Fruit fly (Drosophila melanogaster) whole organism, embryonic: Measurements from ENCODE around the gene CG13126.

Experiments
- CG11085 ChIP-seq: fragments of 200-800 bp; sonication (Bioruptor generic); IDR thresholded peaks from 2 replicates; pipeline ENCODE4 v1.3.6; 2022; ENCODE audit warnings: missing biosample characterization, missing genetic modification characterization
- CG11247 ChIP-seq: fragments of 200-800 bp; sonication (Bioruptor generic); IDR thresholded peaks from 2 replicates; pipeline ENCODE4 v1.3.6; 2022; ENCODE audit warnings: missing biosample characterization, missing genetic modification characterization
- CG15073 ChIP-seq: fragments of 200-800 bp; sonication (Bioruptor generic); optimal IDR thresholded peaks from 2 replicates; lab custom pipeline; 2016; ENCODE audit warnings: missing biosample characterization, missing genetic modification characterization
- CG17912 ChIP-seq: fragments of 200-800 bp; sonication (Bioruptor generic); optimal IDR thresholded peaks from 2 replicates; lab custom pipeline; 2018; ENCODE audit warnings: missing biosample characterization, mild to moderate bottlenecking, missing genetic modification characterization
- CG18476 ChIP-seq: fragments of 200-800 bp; sonication (Bioruptor generic); optimal IDR thresholded peaks from 2 replicates; lab custom pipeline; 2016; ENCODE audit warnings: missing biosample characterization, mild to moderate bottlenecking, missing genetic modification characterization
- CG2120 ChIP-seq: fragments of 200-800 bp; sonication (Bioruptor generic); optimal IDR thresholded peaks from 3 replicates; lab custom pipeline; 2016; ENCODE audit warnings: missing biosample characterization, missing genetic modification characterization
- CG30431 ChIP-seq: fragments of 200-800 bp; sonication (Bioruptor generic); optimal IDR thresholded peaks from 2 replicates; lab custom pipeline; 2017; ENCODE audit warnings: missing biosample characterization, missing genetic modification characterization
- CG32772 ChIP-seq: fragments of 200-800 bp; sonication (Bioruptor generic); IDR thresholded peaks from 2 replicates; pipeline ENCODE4 v1.3.6; 2022; ENCODE audit warnings: missing biosample characterization, missing genetic modification characterization
- CG42726 ChIP-seq: fragments of 200-800 bp; sonication (Bioruptor generic); IDR thresholded peaks from 2 replicates; pipeline ENCODE4 v1.3.6; 2022; ENCODE audit warnings: missing biosample characterization, missing genetic modification characterization; ENCODE audit not compliant: partially characterized antibody
- CG4328 ChIP-seq: fragments of 200-800 bp; sonication (Bioruptor generic); optimal IDR thresholded peaks from 3 replicates; lab custom pipeline; 2017; ENCODE audit warnings: missing biosample characterization, missing genetic modification reagents, missing genetic modification characterization
- CG4404 ChIP-seq: fragments of 200-800 bp; sonication (Bioruptor generic); IDR thresholded peaks from 2 replicates; pipeline ENCODE4 v1.3.6; 2022; ENCODE audit warnings: missing biosample characterization, missing genetic modification characterization
- CG7271 ChIP-seq: fragments of 200-800 bp; sonication (Bioruptor generic); optimal IDR thresholded peaks from 2 replicates; lab custom pipeline; 2018; ENCODE audit warnings: missing biosample characterization, mild to moderate bottlenecking, missing genetic modification characterization, moderate library complexity
- CG8388 ChIP-seq: fragments of 200-800 bp; sonication (Bioruptor generic); optimal IDR thresholded peaks from 2 replicates; lab custom pipeline; 2019; ENCODE audit warnings: missing biosample characterization, mild to moderate bottlenecking, missing genetic modification characterization, moderate library complexity
- CG8765 ChIP-seq: fragments of 200-800 bp; sonication (Bioruptor generic); IDR thresholded peaks from 2 replicates; pipeline ENCODE4 v1.3.6; 2022; ENCODE audit warnings: missing biosample characterization, missing genetic modification characterization
- CTCF ChIP-seq: fragments of 200-800 bp; sonication (Bioruptor generic); optimal IDR thresholded peaks from 2 replicates; lab custom pipeline; 2017; ENCODE audit warnings: missing biosample characterization, mild to moderate bottlenecking, missing genetic modification characterization, moderate library complexity
- Chrac-16 ChIP-seq: fragments of 200-800 bp; sonication (Bioruptor generic); optimal IDR thresholded peaks from 3 replicates; lab custom pipeline; 2016; ENCODE audit warnings: missing biosample characterization, missing genetic modification characterization
- GATAe ChIP-seq: fragments of 200-800 bp; sonication (Bioruptor generic); conservative IDR thresholded peaks from 2 replicates; pipeline ENCODE4 v1.3.6; 2022; ENCODE audit warnings: missing biosample characterization, missing genetic modification characterization
- Hr78 ChIP-seq, 2 experiments: fragments of 200-800 bp in 1 of 2; fragments of >200 bp in 1 of 2; sonication (Bioruptor generic) in 1 of 2; optimal IDR thresholded peaks; 2 replicates each; lab custom pipeline; 2017 to 2019; ENCODE audit warnings: missing biosample characterization in 2 of 2, missing genetic modification characterization in 2 of 2, mild to moderate bottlenecking in 1 of 2, moderate library complexity in 1 of 2
- Jarid2 ChIP-seq: fragments of 200-800 bp; sonication (Bioruptor generic); optimal IDR thresholded peaks from 3 replicates; lab custom pipeline; 2017; ENCODE audit warnings: mild to moderate bottlenecking, missing biosample characterization, missing genetic modification reagents, missing genetic modification characterization
- Kr ChIP-seq: fragments of 200-800 bp; sonication (Bioruptor generic); optimal IDR thresholded peaks from 2 replicates; lab custom pipeline; 2017; ENCODE audit warnings: missing biosample characterization, mild to moderate bottlenecking, missing genetic modification characterization
- Max ChIP-seq: fragments of 200-800 bp; sonication (Bioruptor generic); optimal IDR thresholded peaks from 2 replicates; lab custom pipeline; 2016; ENCODE audit warnings: missing biosample characterization, mild to moderate bottlenecking, missing genetic modification characterization
- al ChIP-seq: fragments of 200-800 bp; sonication (Bioruptor generic); IDR thresholded peaks from 2 replicates; pipeline ENCODE4 v1.3.6; 2022; ENCODE audit warnings: missing biosample characterization, missing genetic modification characterization
- br ChIP-seq: fragments of >200 bp; optimal IDR thresholded peaks from 2 replicates; lab custom pipeline; 2017
- chinmo ChIP-seq: fragments of 200-800 bp; sonication (Bioruptor generic); IDR thresholded peaks from 4 replicates; pipeline ENCODE4 v1.3.6; 2022; ENCODE audit warnings: missing biosample characterization, missing genetic modification characterization; ENCODE audit not compliant: partially characterized antibody
- croc ChIP-seq: fragments of 200-800 bp; sonication (Bioruptor generic); conservative IDR thresholded peaks from 3 replicates; pipeline ENCODE4 v1.3.6; 2022; ENCODE audit warnings: missing biosample characterization, missing genetic modification characterization
- disco-r ChIP-seq: fragments of 200-800 bp; sonication (Bioruptor generic); optimal IDR thresholded peaks from 2 replicates; lab custom pipeline; 2016; ENCODE audit warnings: missing biosample characterization, missing genetic modification characterization
- dmrt11E ChIP-seq: fragments of 200-800 bp; sonication (Bioruptor generic); optimal IDR thresholded peaks from 3 replicates; lab custom pipeline; 2018; ENCODE audit warnings: missing biosample characterization, mild to moderate bottlenecking, missing genetic modification characterization, moderate library complexity
- dpn ChIP-seq, 2 experiments: fragments of 200-800 bp; sonication (Bioruptor generic); optimal IDR thresholded peaks; 3 replicates each; lab custom pipeline; 2016; ENCODE audit warnings: missing biosample characterization in 2 of 2, missing genetic modification characterization in 2 of 2
- ems ChIP-seq: fragments of 200-800 bp; sonication (Bioruptor generic); optimal IDR thresholded peaks from 3 replicates; lab custom pipeline; 2016; ENCODE audit warnings: missing biosample characterization, missing genetic modification characterization
- eve ChIP-seq, 2 experiments: fragments of >200 bp; optimal IDR thresholded peaks; 2 replicates each; lab custom pipeline; 2017; ENCODE audit warnings: missing biosample characterization in 2 of 2, missing genetic modification characterization in 2 of 2
- fu2 ChIP-seq: fragments of 200-800 bp; sonication (Bioruptor generic); optimal IDR thresholded peaks from 2 replicates; lab custom pipeline; 2016; ENCODE audit warnings: missing biosample characterization, missing genetic modification characterization
- gsb-n ChIP-seq: fragments of 200-800 bp; sonication (Bioruptor generic); optimal IDR thresholded peaks from 3 replicates; lab custom pipeline; 2018; ENCODE audit warnings: missing biosample characterization, mild to moderate bottlenecking, missing genetic modification characterization
- hb ChIP-seq: fragments of 200-800 bp; sonication (Bioruptor generic); IDR thresholded peaks from 3 replicates; pipeline ENCODE4 v1.3.6; 2022; ENCODE audit warnings: missing biosample characterization, missing genetic modification characterization; ENCODE audit not compliant: partially characterized antibody
- her ChIP-seq: fragments of 200-800 bp; sonication (Bioruptor generic); optimal IDR thresholded peaks from 2 replicates; lab custom pipeline; 2016; ENCODE audit warnings: missing biosample characterization, missing genetic modification characterization
- jigr1 ChIP-seq: fragments of 200-800 bp; sonication (Bioruptor generic); IDR thresholded peaks from 3 replicates; pipeline ENCODE4 v1.3.6; 2022; ENCODE audit warnings: missing biosample characterization, missing genetic modification characterization
- nmo ChIP-seq: fragments of 200-800 bp; sonication (Bioruptor generic); optimal IDR thresholded peaks from 2 replicates; lab custom pipeline; 2018; ENCODE audit warnings: missing biosample characterization, mild to moderate bottlenecking, missing genetic modification characterization, moderate library complexity
- otp ChIP-seq: fragments of 200-800 bp; sonication (Bioruptor generic); IDR thresholded peaks from 3 replicates; pipeline ENCODE4, ENCODE4 v1.3.6; 2022; ENCODE audit warnings: missing biosample characterization, missing genetic modification characterization
- slp2 ChIP-seq: fragments of 200-800 bp; sonication (Bioruptor generic); optimal IDR thresholded peaks from 2 replicates; lab custom pipeline; 2016; ENCODE audit warnings: missing biosample characterization, missing genetic modification characterization
- stwl ChIP-seq: fragments of 200-800 bp; sonication (Bioruptor generic); optimal IDR thresholded peaks from 3 replicates; lab custom pipeline; 2018; ENCODE audit warnings: missing biosample characterization, mild to moderate bottlenecking, missing genetic modification characterization, moderate library complexity
- tio ChIP-seq: fragments of 200-800 bp; sonication (Bioruptor generic); optimal IDR thresholded peaks from 2 replicates; lab custom pipeline; 2017; ENCODE audit warnings: missing biosample characterization, missing genetic modification characterization, inconsistent platforms
- tll ChIP-seq, 2 experiments: fragments of 200-800 bp in 1 of 2; fragments of >200 bp in 1 of 2; sonication (Bioruptor generic) in 1 of 2; optimal IDR thresholded peaks; 2 replicates each; lab custom pipeline; 2017 to 2019; ENCODE audit warnings: missing biosample characterization in 2 of 2, missing genetic modification characterization in 2 of 2, mild to moderate bottlenecking in 1 of 2, moderate library complexity in 1 of 2
- vvl ChIP-seq: fragments of 200-800 bp; sonication (Bioruptor generic); IDR thresholded peaks from 2 replicates; pipeline ENCODE4 v1.3.6; 2022; ENCODE audit warnings: missing biosample characterization, missing genetic modification characterization

CG13126 gene

DNA sequence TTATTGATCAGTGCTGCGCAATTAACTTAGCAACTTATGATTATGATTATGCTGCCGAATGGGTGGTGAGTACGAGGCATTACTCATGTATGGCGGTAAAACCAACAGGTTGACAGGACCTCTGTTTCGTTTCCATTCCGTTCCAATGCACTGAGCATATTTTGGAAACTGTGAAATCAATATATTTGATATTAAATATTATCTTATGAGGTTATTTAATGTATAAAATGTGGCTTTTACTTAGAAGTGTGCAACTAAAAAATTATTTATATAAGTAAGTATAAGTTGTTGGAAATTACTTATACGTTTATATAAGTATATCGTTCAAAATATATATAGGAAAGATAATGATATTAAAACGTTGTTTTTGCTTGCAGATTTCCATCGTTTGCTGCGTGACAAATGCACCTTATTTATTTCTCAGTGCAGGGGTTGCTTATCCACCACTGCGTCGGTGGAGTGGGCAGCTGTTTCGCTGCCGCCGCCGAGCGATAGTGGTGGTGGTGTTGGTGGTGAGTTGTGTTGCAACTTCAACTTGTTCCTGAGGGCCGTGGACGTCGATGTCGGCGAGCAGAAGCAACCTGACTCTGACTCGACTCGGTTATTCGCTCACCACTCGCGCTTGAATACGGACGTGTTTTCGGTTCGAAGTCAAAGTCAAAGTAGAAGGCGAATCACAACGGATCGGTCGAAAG, 30.2 kb upstream of the CG13126 start, which contains the start of gene bib (continued):
- TF ChIP-seq Jarid2 (peak; percentile 84), GATAe (GFP tag; lab: Robert Waterston, UW) (no peak), dmrt11E (tag; lab: Kevin White, UChicago) (peak; percentile 96), CG15073 (GFP tag; lab: Kevin White, UChicago) (no peak), CG4404 (GFP tag; lab: Robert Waterston, UW) (peak; percentile 85), fu2 (GFP tag; lab: Kevin White, UChicago) (no peak), nmo (GFP tag; lab: Kevin White, UChicago) (peak; percentile 93), CG30431 (GFP tag; lab: Kevin White, UChicago) (peak; percentile 82), CG8388 (GFP tag; lab: Kevin White, UChicago) (peak; percentile 87), CG18476 (peak; percentile 61), disco-r (GFP tag; lab: Kevin White, UChicago) (no peak), jigr1 (0 out of 3 replicates have a peak, but pooled peaks have one; percentile 15), croc (GFP tag; lab: Robert Waterston, UW) (peak; percentile 66), vvl (GFP tag; lab: Robert Waterston, UW) (peak; percentile 74), tll (GFP tag; optimal IDR thresholded peaks at IDR 0.05; lab: Kevin White, UChicago) (peak in 1 of 2 experiments; percentile 92), eve (GFP tag; optimal IDR thresholded peaks at IDR 0.05; lab: Kevin White, UChicago) (no peak), CG4328 (GFP tag; lab: Kevin White, UChicago) (peak; percentile 78), dpn (GFP tag; optimal IDR thresholded peaks at IDR 0.05; lab: Kevin White, UChicago) (peak; percentile 1 to 82), CG2120 (GFP tag; lab: Kevin White, UChicago) (peak; percentile 56), br (lab: Kevin White, UChicago) (no peak), CG17912 (GFP tag; lab: Kevin White, UChicago) (no peak), stwl (tag; lab: Kevin White, UChicago) (peak; percentile 46), gsb-n (tag; lab: Kevin White, UChicago) (peak; percentile 89), otp (GFP tag; lab: Robert Waterston, UW) (peak; percentile 58; the same call in 2 of the 3 replicates), chinmo (GFP tag; lab: Robert Waterston, UW) (no peak), slp2 (GFP tag; lab: Kevin White, UChicago) (no peak), CG42726 (GFP tag; lab: Robert Waterston, UW) (peak; percentile 32; the same call in 1 of the 2 replicates), CG8765 (GFP tag; lab: Robert Waterston, UW) (peak; percentile 39; the same call in 1 of the 2 replicates), hb (GFP tag; lab: Robert Waterston, UW) (no peak), Max (peak; percentile 75), al (GFP tag; lab: Robert Waterston, UW) (no peak), ems (peak; percentile 19), CG7271 (peak; percentile 16), Hr78 (GFP tag; optimal IDR thresholded peaks at IDR 0.05; lab: Kevin White, UChicago) (peak in 1 of 2 experiments; percentile 63), CG11085 (GFP tag; lab: Robert Waterston, UW) (no peak), CG32772 (GFP tag; lab: Robert Waterston, UW) (peak; percentile 58), CTCF (GFP tag; lab: Kevin White, UChicago) (peak; percentile 31), Chrac-16 (peak; percentile 83), her (GFP tag; lab: Kevin White, UChicago) (no peak), Kr (GFP tag; lab: Kevin White, UChicago) (no peak), CG11247 (GFP tag; lab: Robert Waterston, UW) (no peak), tio (GFP tag; lab: Kevin White, UChicago) (peak; percentile 87)
- TF ChIP-seq, all 482 proteins: peak for 324
